Worm (Caenorhabditis elegans): ENCODE results near the gene nduv-2.

ce11 chrV:13655202-13655764 lies 29.9 kb upstream of the nduv-2 start:
- TF ChIP-seq mdl-1 (tag; optimal IDR thresholded peaks at IDR 0.05) (peak in 1 of 2 experiments; percentile 82), T20F7.1 (GFP tag; optimal IDR thresholded peaks at IDR 0.05) (no peak), fos-1 (tag; optimal IDR thresholded peaks at IDR 0.05) (no peak), spr-3 (GFP tag; optimal IDR thresholded peaks at IDR 0.05) (no peak), duxl-1 (tag; optimal IDR thresholded peaks at IDR 0.05; ENCODE audit: poor library complexity) (peak; percentile 22), unc-130 (GFP tag; optimal IDR thresholded peaks at IDR 0.05) (no peak), unc-39 (tag; optimal IDR thresholded peaks at IDR 0.05) (no peak), lin-13 (GFP tag; optimal IDR thresholded peaks at IDR 0.05) (no peak), hlh-30 (tag; optimal IDR thresholded peaks at IDR 0.05; ENCODE audit: insufficient read depth) (peak; percentile 69), php-3 (GFP tag; IDR thresholded peaks at IDR 0.05) (no peak), F44E2.7 (GFP tag; IDR thresholded peaks at IDR 0.05) (no peak), egl-43 (GFP tag; IDR thresholded peaks at IDR 0.05) (no peak), daf-12 (tag; optimal IDR thresholded peaks at IDR 0.05) (no peak)

Measured in whole organism, L4 larva.